Worm (Caenorhabditis elegans) whole organism, L1 larva: Measurements from ENCODE around the gene hbl-1.

ENCODE experiments used
- C04F5.9 ChIP-seq: sonication (generic microtip); optimal IDR thresholded peaks from 2 replicates; lab custom pipeline; 2016; ENCODE audit warnings: missing genetic modification characterization, missing compliant biosample characterization
- C16A3.4 ChIP-seq: fragments of 150-350 bp; optimal IDR thresholded peaks from 2 replicates; lab custom pipeline; 2014; ENCODE audit warnings: missing biosample characterization, missing genetic modification characterization
- C34B4.2 ChIP-seq: sonication (generic microtip); optimal IDR thresholded peaks from 2 replicates; lab custom pipeline; 2017; ENCODE audit warnings: mild to moderate bottlenecking, missing genetic modification characterization, missing compliant biosample characterization
- F16B12.6 ChIP-seq: fragments of 150-350 bp; optimal IDR thresholded peaks from 2 replicates; lab custom pipeline; 2014; ENCODE audit warnings: missing biosample characterization, missing genetic modification characterization
- alr-1 ChIP-seq: fragments of 200-800 bp; sonication (Bioruptor generic); optimal IDR thresholded peaks from 2 replicates; lab custom pipeline; 2018; ENCODE audit warnings: borderline replicate concordance, mild to moderate bottlenecking, missing genetic modification characterization, missing compliant biosample characterization
- aly-2 ChIP-seq: fragments of 150-350 bp; optimal IDR thresholded peaks from 2 replicates; lab custom pipeline; 2014; ENCODE audit warnings: missing biosample characterization, missing genetic modification characterization
- ceh-63 ChIP-seq: fragments of 200-800 bp; sonication (Bioruptor generic); optimal IDR thresholded peaks from 2 replicates; lab custom pipeline; 2018; ENCODE audit warnings: mild to moderate bottlenecking, missing genetic modification characterization, missing compliant biosample characterization
- ceh-8 ChIP-seq: fragments of 200-800 bp; sonication (Bioruptor generic); optimal IDR thresholded peaks from 2 replicates; lab custom pipeline; 2018; ENCODE audit warnings: mild to moderate bottlenecking, missing genetic modification characterization, moderate library complexity, missing compliant biosample characterization
- ceh-88 ChIP-seq: fragments of 200-800 bp; sonication (Bioruptor generic); IDR thresholded peaks from 2 replicates; pipeline ENCODE4 v1.3.6; 2022; ENCODE audit warnings: missing genetic modification characterization, missing compliant biosample characterization
- ces-1 ChIP-seq: fragments of 150-350 bp; optimal IDR thresholded peaks from 2 replicates; lab custom pipeline; 2014; ENCODE audit warnings: missing biosample characterization, missing genetic modification reagents, missing genetic modification characterization
- dsc-1 ChIP-seq: sonication (generic microtip); optimal IDR thresholded peaks from 2 replicates; lab custom pipeline; 2016; ENCODE audit warnings: mild to moderate bottlenecking, missing genetic modification characterization, missing compliant biosample characterization
- efl-1 ChIP-seq, 4 experiments: fragments of 150-350 bp; optimal IDR thresholded peaks in 3 of 4; peaks in 1 of 4; 1 replicate in 1 of 4; 2 replicates in 3 of 4; lab custom pipeline; 2014; ENCODE audit warnings: missing biosample characterization in 2 of 4, missing genetic modification characterization in 2 of 4, missing genetic modification reagents in 2 of 4
- efl-3 ChIP-seq: fragments of 200-800 bp; sonication (Bioruptor generic); optimal IDR thresholded peaks from 2 replicates; lab custom pipeline; 2018; ENCODE audit warnings: mild to moderate bottlenecking, missing genetic modification characterization, missing compliant biosample characterization
- egl-13 ChIP-seq: sonication (generic microtip); optimal IDR thresholded peaks from 2 replicates; lab custom pipeline; 2016; ENCODE audit warnings: missing genotype, missing genetic modification reagents, missing genetic modification characterization, missing compliant biosample characterization
- egl-27 ChIP-seq, 2 experiments: fragments of 150-350 bp in 1 of 2; sonication (generic microtip); optimal IDR thresholded peaks; 3 replicates each; lab custom pipeline; 2017 to 2018; ENCODE audit warnings: missing biosample characterization in 2 of 2, missing genetic modification characterization in 2 of 2, missing genetic modification reagents in 2 of 2
- elt-3 ChIP-seq, 6 experiments: fragments of 150-350 bp in 1 of 6; sonication (generic microtip); optimal IDR thresholded peaks; 2 replicates each; lab custom pipeline; 2017 to 2018; ENCODE audit warnings: missing biosample characterization in 6 of 6, missing genetic modification characterization in 6 of 6, inconsistent platforms in 1 of 6
- ets-5 ChIP-seq: fragments of 200-800 bp; sonication (Bioruptor generic); IDR thresholded peaks from 2 replicates; pipeline ENCODE4 v1.3.6; 2022; ENCODE audit warnings: missing genetic modification characterization, missing compliant biosample characterization
- fkh-4 ChIP-seq: sonication (generic microtip); optimal IDR thresholded peaks from 2 replicates; lab custom pipeline; 2016; ENCODE audit warnings: missing compliant biosample characterization, missing genetic modification characterization, borderline replicate concordance
- fos-1 ChIP-seq: fragments of 150-350 bp; optimal IDR thresholded peaks from 2 replicates; lab custom pipeline; 2014; ENCODE audit warnings: missing biosample characterization, missing genetic modification characterization
- hlh-17 ChIP-seq: fragments of 200-800 bp; sonication (Bioruptor generic); optimal IDR thresholded peaks from 2 replicates; lab custom pipeline; 2018; ENCODE audit warnings: missing genetic modification characterization, mild to moderate bottlenecking, missing compliant biosample characterization, moderate library complexity, borderline replicate concordance
- hlh-4 ChIP-seq: sonication (generic microtip); optimal IDR thresholded peaks from 2 replicates; lab custom pipeline; 2016; ENCODE audit warnings: mild to moderate bottlenecking, missing genetic modification characterization, missing compliant biosample characterization
- hpl-2 ChIP-seq: fragments of 150-350 bp; optimal IDR thresholded peaks from 2 replicates; lab custom pipeline; 2014; ENCODE audit warnings: missing biosample characterization, missing genetic modification reagents, missing genetic modification characterization
- isw-1 ChIP-seq: fragments of 200-800 bp; sonication (Bioruptor generic); IDR thresholded peaks from 2 replicates; pipeline ENCODE4 v1.3.6; 2022; ENCODE audit warnings: missing genetic modification characterization, missing compliant biosample characterization
- jun-1 ChIP-seq: fragments of 150-350 bp; optimal IDR thresholded peaks from 2 replicates; lab custom pipeline; 2014; ENCODE audit warnings: missing biosample characterization, missing genetic modification reagents, missing genetic modification characterization
- lin-13 ChIP-seq: fragments of 150-350 bp; optimal IDR thresholded peaks from 2 replicates; lab custom pipeline; 2014; ENCODE audit warnings: missing biosample characterization, missing genetic modification reagents, missing genetic modification characterization
- lin-35 ChIP-seq, 2 experiments: fragments of 150-350 bp; optimal IDR thresholded peaks; 2 replicates each; lab custom pipeline; 2014; ENCODE audit warnings: missing biosample characterization in 2 of 2, missing genetic modification characterization in 2 of 2, missing genetic modification reagents in 2 of 2
- lir-3 ChIP-seq: sonication (generic microtip); optimal IDR thresholded peaks from 2 replicates; lab custom pipeline; 2016; ENCODE audit warnings: mild to moderate bottlenecking, missing genetic modification characterization, moderate library complexity, missing compliant biosample characterization; ENCODE audit not compliant: poor library complexity
- mdl-1 ChIP-seq, 2 experiments: fragments of 150-350 bp; optimal IDR thresholded peaks; 2 replicates each; lab custom pipeline; 2014 to 2017; ENCODE audit warnings: missing biosample characterization in 2 of 2, missing genetic modification characterization in 2 of 2, inconsistent platforms in 1 of 2
- mef-2 ChIP-seq: fragments of 150-350 bp; optimal IDR thresholded peaks from 2 replicates; lab custom pipeline; 2014; ENCODE audit warnings: missing biosample characterization, missing genetic modification characterization
- mep-1 ChIP-seq: fragments of 150-350 bp; optimal IDR thresholded peaks from 2 replicates; lab custom pipeline; 2014; ENCODE audit warnings: missing biosample characterization, missing genetic modification characterization
- nhr-12 ChIP-seq: sonication (generic microtip); optimal IDR thresholded peaks from 2 replicates; lab custom pipeline; 2017; ENCODE audit warnings: missing biosample characterization, missing genetic modification characterization
- nhr-20 ChIP-seq: sonication (generic microtip); optimal IDR thresholded peaks from 2 replicates; lab custom pipeline; 2016; ENCODE audit warnings: mild to moderate bottlenecking, missing genetic modification characterization, missing compliant biosample characterization
- nhr-28 ChIP-seq: fragments of 150-350 bp; optimal IDR thresholded peaks from 2 replicates; lab custom pipeline; 2014; ENCODE audit warnings: missing biosample characterization, missing genetic modification characterization
- nhr-47 ChIP-seq: sonication (generic microtip); optimal IDR thresholded peaks from 2 replicates; lab custom pipeline; 2016; ENCODE audit warnings: mild to moderate bottlenecking, missing genetic modification characterization, moderate library complexity, missing compliant biosample characterization
- nhr-84 ChIP-seq: sonication (generic microtip); optimal IDR thresholded peaks from 2 replicates; lab custom pipeline; 2017; ENCODE audit warnings: missing biosample characterization, missing genetic modification characterization
- nhr-85 ChIP-seq: sonication (generic microtip); peaks from one replicate; lab custom pipeline; 2016; ENCODE audit warnings: missing genetic modification characterization, inconsistent platforms, missing compliant biosample characterization
- pag-3 ChIP-seq: sonication (generic microtip); optimal IDR thresholded peaks from 2 replicates; lab custom pipeline; 2017; ENCODE audit warnings: missing genetic modification characterization, mild to moderate bottlenecking, missing compliant biosample characterization, antibody characterized with exemption, borderline replicate concordance; ENCODE audit not compliant: insufficient read depth
- pax-3 ChIP-seq: fragments of 200-800 bp; sonication (Bioruptor generic); optimal IDR thresholded peaks from 2 replicates; lab custom pipeline; 2018; ENCODE audit warnings: mild to moderate bottlenecking, missing genetic modification characterization, moderate library complexity, missing compliant biosample characterization
- pqm-1 ChIP-seq: sonication (generic microtip); optimal IDR thresholded peaks from 3 replicates; lab custom pipeline; 2017; ENCODE audit warnings: missing biosample characterization, missing genetic modification characterization
- rnt-1 ChIP-seq: sonication (generic microtip); optimal IDR thresholded peaks from 2 replicates; lab custom pipeline; 2016; ENCODE audit warnings: mild to moderate bottlenecking, missing genetic modification characterization, moderate library complexity, missing compliant biosample characterization
- skn-1 ChIP-seq: fragments of 150-350 bp; optimal IDR thresholded peaks from 2 replicates; lab custom pipeline; 2014; ENCODE audit warnings: missing biosample characterization, missing genetic modification characterization
- sox-4 ChIP-seq: sonication (generic microtip); optimal IDR thresholded peaks from 2 replicates; lab custom pipeline; 2016; ENCODE audit warnings: missing genetic modification characterization, missing compliant biosample characterization
- swsn-7 ChIP-seq: sonication (generic microtip); optimal IDR thresholded peaks from 2 replicates; lab custom pipeline; 2016; ENCODE audit warnings: missing genetic modification characterization, missing compliant biosample characterization
- tbx-2 ChIP-seq: sonication (generic microtip); optimal IDR thresholded peaks from 2 replicates; lab custom pipeline; 2016; ENCODE audit warnings: missing genetic modification characterization, missing compliant biosample characterization
- tlp-1 ChIP-seq: fragments of 150-350 bp; optimal IDR thresholded peaks from 2 replicates; lab custom pipeline; 2014; ENCODE audit warnings: missing biosample characterization, missing genetic modification characterization
- unc-130 ChIP-seq: fragments of 150-350 bp; optimal IDR thresholded peaks from 2 replicates; lab custom pipeline; 2017; ENCODE audit warnings: missing biosample characterization, missing genetic modification characterization, inconsistent platforms
- unc-30 ChIP-seq: sonication (generic microtip); optimal IDR thresholded peaks from 2 replicates; lab custom pipeline; 2017; ENCODE audit warnings: missing biosample characterization, missing genetic modification characterization
- unc-62 ChIP-seq: fragments of 150-350 bp; optimal IDR thresholded peaks from 2 replicates; lab custom pipeline; 2014; ENCODE audit warnings: missing biosample characterization, missing genetic modification reagents, missing genetic modification characterization
- vab-15 ChIP-seq: sonication (generic microtip); optimal IDR thresholded peaks from 2 replicates; lab custom pipeline; 2017; ENCODE audit warnings: missing genotype, mild to moderate bottlenecking, missing genetic modification characterization, missing compliant biosample characterization
- xbp-1 ChIP-seq: sonication (generic microtip); optimal IDR thresholded peaks from 2 replicates; lab custom pipeline; 2016; ENCODE audit warnings: missing genetic modification characterization, missing compliant biosample characterization

hbl-1 gene

DNA sequence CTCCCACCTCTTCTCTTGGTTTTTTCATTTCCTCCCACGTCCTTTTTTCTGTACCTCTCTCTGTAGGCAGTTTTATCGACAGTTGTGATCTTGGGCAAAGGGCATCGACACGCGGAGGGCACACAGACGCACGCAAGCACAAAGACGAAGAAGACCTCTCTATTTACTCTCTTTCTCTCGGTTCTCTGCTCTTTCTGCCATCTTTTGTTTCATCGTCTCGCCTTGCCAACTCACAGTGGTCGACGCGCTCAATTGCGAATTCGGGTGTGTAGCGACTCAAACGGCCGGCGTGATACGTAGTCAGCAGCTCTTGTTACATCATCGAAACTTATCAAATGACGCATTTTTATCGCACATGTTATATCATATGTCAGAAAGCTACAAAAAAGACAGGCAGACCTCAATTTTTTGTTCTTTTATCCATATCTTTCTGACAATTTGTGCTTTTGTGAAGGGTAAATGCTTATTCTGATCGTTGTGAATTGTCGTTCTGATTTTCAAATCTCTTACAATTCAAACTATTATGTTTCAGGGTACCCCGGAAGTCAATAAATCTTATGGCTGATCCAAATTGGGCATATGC, 19.2 kb downstream of the hbl-1 start, which contains the start of gene puf-9 (continued):
- TF ChIP-seq nhr-84 (tag; lab: Kevin White, UChicago) (no peak), mep-1 (tag; lab: Kevin White, UChicago) (peak; percentile 99), tlp-1 (tag; lab: Kevin White, UChicago) (no peak), hpl-2 (peak; percentile 100), egl-27 (tag; optimal IDR thresholded peaks at IDR 0.05; lab: Kevin White, UChicago) (peak; percentile 99), nhr-85 (peak; percentile 100), lir-3 (tag; lab: Kevin White, UChicago) (peak; percentile 90), vab-15 (peak; percentile 98), lin-35 (GFP tag; optimal IDR thresholded peaks at IDR 0.05; lab: Kevin White, UChicago) (peak; percentile 93 to 98), dsc-1 (tag; lab: Kevin White, UChicago) (peak; percentile 99), ces-1 (no peak), nhr-20 (tag; lab: Kevin White, UChicago) (peak; percentile 100), jun-1 (tag; lab: Kevin White, UChicago) (peak; percentile 99), fos-1 (tag; lab: Kevin White, UChicago) (peak; percentile 98), pax-3 (tag; lab: Kevin White, UChicago) (peak; percentile 98), C16A3.4 (tag; lab: Kevin White, UChicago) (peak; percentile 100), C04F5.9 (tag; lab: Kevin White, UChicago) (peak; percentile 94), ceh-88 (GFP tag; lab: Robert Waterston, UW) (peak; percentile 99), ceh-8 (GFP tag; lab: Kevin White, UChicago) (peak; percentile 98), mef-2 (peak; percentile 83), elt-3 (tag; optimal IDR thresholded peaks at IDR 0.05; lab: Kevin White, UChicago) (peak; percentile 74 to 100 (median 99)), hlh-4 (tag; lab: Kevin White, UChicago) (no peak), unc-130 (tag; lab: Kevin White, UChicago) (peak; percentile 98), nhr-28 (tag; lab: Kevin White, UChicago) (no peak), isw-1 (peak; percentile 98), nhr-12 (peak; percentile 50), pag-3 (tag; lab: Kevin White, UChicago) (peak; percentile 84), hlh-17 (no peak), sox-4 (tag; lab: Kevin White, UChicago) (peak; percentile 94), unc-62 (GFP tag; lab: Kevin White, UChicago) (peak; percentile 84), xbp-1 (tag; lab: Kevin White, UChicago) (peak; percentile 100), aly-2 (tag; lab: Kevin White, UChicago) (peak; percentile 92), alr-1 (no peak), C34B4.2 (tag; lab: Kevin White, UChicago) (peak; percentile 79), rnt-1 (tag; lab: Kevin White, UChicago) (peak; percentile 98), ets-5 (GFP tag; lab: Robert Waterston, UW) (no peak), fkh-4 (tag; lab: Kevin White, UChicago) (peak; percentile 81), swsn-7 (peak; percentile 100), skn-1 (tag; lab: Kevin White, UChicago) (peak; percentile 97), tbx-2 (tag; lab: Kevin White, UChicago) (peak; percentile 100), ceh-63 (GFP tag; lab: Kevin White, UChicago) (no peak), egl-13 (tag; lab: Kevin White, UChicago) (peak; percentile 98), efl-3 (GFP tag; lab: Kevin White, UChicago) (peak; percentile 75), nhr-47 (tag; lab: Kevin White, UChicago) (peak; percentile 100), F16B12.6 (tag; lab: Kevin White, UChicago) (peak; percentile 60), efl-1 (optimal IDR thresholded peaks at IDR 0.05; lab: Kevin White, UChicago) (peak; percentile 92 to 96), efl-1 (GFP tag; optimal IDR thresholded peaks at IDR 0.05 in 1 of 2; lab: Kevin White, UChicago) (peak; percentile 80 to 99), pqm-1 (no peak), mdl-1 (tag; optimal IDR thresholded peaks at IDR 0.05; lab: Kevin White, UChicago) (peak; percentile 78 to 100), lin-13 (GFP tag; lab: Kevin White, UChicago) (peak; percentile 99), unc-30 (tag; lab: Kevin White, UChicago) (no peak)
